Fruit fly (Drosophila melanogaster) whole organism, embryonic: ENCODE measurements around the gene Dbx.

Experiments
- Blimp-1 ChIP-seq: fragments of 200-800 bp; sonication (Bioruptor generic); optimal IDR thresholded peaks from 3 replicates; lab custom pipeline; 2018; ENCODE audit warnings: missing biosample characterization, missing genetic modification characterization, mild to moderate bottlenecking, moderate library complexity, missing genetic modification reagents
- C15 ChIP-seq: fragments of 200-800 bp; sonication (Bioruptor generic); IDR thresholded peaks from 3 replicates; pipeline ENCODE4 v1.3.6; 2022; ENCODE audit warnings: missing biosample characterization, missing genetic modification characterization
- CG10321 ChIP-seq: fragments of 200-800 bp; sonication (Bioruptor generic); IDR thresholded peaks from 2 replicates; pipeline ENCODE4 v1.3.6; 2022; ENCODE audit warnings: missing biosample characterization, missing genetic modification characterization
- CG11695 ChIP-seq: fragments of 200-800 bp; sonication (Bioruptor generic); IDR thresholded peaks from 3 replicates; pipeline ENCODE4 v1.3.6; 2022; ENCODE audit warnings: missing biosample characterization, missing genetic modification characterization
- CG15073 ChIP-seq: fragments of 200-800 bp; sonication (Bioruptor generic); optimal IDR thresholded peaks from 2 replicates; lab custom pipeline; 2016; ENCODE audit warnings: missing biosample characterization, missing genetic modification characterization
- CG16779 ChIP-seq: fragments of 200-800 bp; sonication (Bioruptor generic); IDR thresholded peaks from 2 replicates; pipeline ENCODE4 v1.3.6; 2022; ENCODE audit warnings: missing biosample characterization, missing genetic modification characterization
- CG2678 ChIP-seq: fragments of 200-800 bp; sonication (Bioruptor generic); optimal IDR thresholded peaks from 3 replicates; lab custom pipeline; 2019; ENCODE audit warnings: missing biosample characterization, mild to moderate bottlenecking, missing genetic modification characterization, moderate library complexity
- CG31224 ChIP-seq: fragments of 200-800 bp; sonication (Bioruptor generic); IDR thresholded peaks from 2 replicates; pipeline ENCODE4 v1.3.6; 2022; ENCODE audit warnings: missing biosample characterization, missing genetic modification characterization
- CG6765 ChIP-seq: fragments of 200-800 bp; sonication (Bioruptor generic); optimal IDR thresholded peaks from 3 replicates; lab custom pipeline; 2017; ENCODE audit warnings: missing biosample characterization, mild to moderate bottlenecking, missing genetic modification characterization
- CG7372 ChIP-seq: fragments of 200-800 bp; sonication (Bioruptor generic); IDR thresholded peaks from 2 replicates; pipeline ENCODE4 v1.3.6; 2022; ENCODE audit warnings: missing biosample characterization, missing genetic modification characterization
- CG8290 ChIP-seq, 3 experiments: fragments of 200-800 bp; sonication (Bioruptor generic); optimal IDR thresholded peaks; 2 replicates each; lab custom pipeline; 2016 to 2019; ENCODE audit warnings: missing biosample characterization in 3 of 3, missing genetic modification characterization in 3 of 3, mild to moderate bottlenecking in 2 of 3, moderate library complexity in 1 of 3
- CG8359 ChIP-seq: fragments of 200-800 bp; sonication (Bioruptor generic); optimal IDR thresholded peaks from 2 replicates; lab custom pipeline; 2017; ENCODE audit warnings: missing biosample characterization, mild to moderate bottlenecking, missing genetic modification characterization, borderline replicate concordance
- CG8944 ChIP-seq: fragments of 200-800 bp; sonication (Bioruptor generic); optimal IDR thresholded peaks from 3 replicates; lab custom pipeline; 2016; ENCODE audit warnings: missing biosample characterization, missing genetic modification characterization
- Dll ChIP-seq: fragments of 200-800 bp; sonication (Bioruptor generic); IDR thresholded peaks from 4 replicates; pipeline ENCODE4 v1.3.6; 2022; ENCODE audit warnings: missing biosample characterization, missing genetic modification characterization; ENCODE audit not compliant: partially characterized antibody
- Drgx ChIP-seq: fragments of 200-800 bp; sonication (Bioruptor generic); IDR thresholded peaks from 2 replicates; pipeline ENCODE4 v1.3.6; 2022; ENCODE audit warnings: missing biosample characterization, missing genetic modification characterization
- Ets65A ChIP-seq: fragments of 200-800 bp; sonication (Bioruptor generic); peaks from one replicate; lab custom pipeline; 2016; ENCODE audit warnings: missing biosample characterization, missing genetic modification characterization
- Hr3 ChIP-seq: fragments of 200-800 bp; sonication (Bioruptor generic); optimal IDR thresholded peaks from 3 replicates; lab custom pipeline; 2016; ENCODE audit warnings: missing biosample characterization, missing genetic modification characterization
- Med ChIP-seq: fragments of 200-800 bp; sonication (Bioruptor generic); peaks from one replicate; lab custom pipeline; 2016; ENCODE audit warnings: missing biosample characterization, missing genetic modification characterization, mild to moderate bottlenecking, inconsistent platforms, moderate library complexity
- NC2β ChIP-seq: fragments of 200-800 bp; sonication (Bioruptor generic); optimal IDR thresholded peaks from 2 replicates; lab custom pipeline; 2016; ENCODE audit warnings: missing biosample characterization, missing genetic modification characterization
- Oaz ChIP-seq: fragments of 200-800 bp; sonication (Bioruptor generic); IDR thresholded peaks from 2 replicates; pipeline ENCODE4 v1.3.6; 2022; ENCODE audit warnings: missing biosample characterization, missing genetic modification characterization
- Poxn ChIP-seq: fragments of 200-800 bp; sonication (Bioruptor generic); IDR thresholded peaks from 2 replicates; pipeline ENCODE4 v1.3.6; 2022; ENCODE audit warnings: missing biosample characterization, missing genetic modification characterization
- Sry-β ChIP-seq: fragments of 200-800 bp; sonication (Bioruptor generic); optimal IDR thresholded peaks from 2 replicates; lab custom pipeline; 2018; ENCODE audit warnings: missing biosample characterization, mild to moderate bottlenecking, missing genetic modification characterization, moderate library complexity
- ato ChIP-seq: fragments of 200-800 bp; sonication (Bioruptor generic); IDR thresholded peaks from 2 replicates; pipeline ENCODE4 v1.3.6; 2022; ENCODE audit warnings: missing biosample characterization, missing genetic modification characterization; ENCODE audit not compliant: partially characterized antibody
- bab2 ChIP-seq: fragments of 200-800 bp; sonication (Bioruptor generic); optimal IDR thresholded peaks from 2 replicates; lab custom pipeline; 2016; ENCODE audit warnings: missing biosample characterization, missing genetic modification characterization
- bigmax ChIP-seq: fragments of 200-800 bp; sonication (Bioruptor generic); optimal IDR thresholded peaks from 2 replicates; lab custom pipeline; 2018; ENCODE audit warnings: missing biosample characterization, mild to moderate bottlenecking, missing genetic modification characterization
- chif ChIP-seq, 2 experiments: fragments of 200-800 bp; sonication (Bioruptor generic); optimal IDR thresholded peaks; 3 replicates each; lab custom pipeline; 2016; ENCODE audit warnings: missing biosample characterization in 2 of 2, missing genetic modification characterization in 2 of 2
- dan ChIP-seq: fragments of 200-800 bp; sonication (Bioruptor generic); IDR thresholded peaks from 2 replicates; pipeline ENCODE4 v1.3.6; 2022; ENCODE audit warnings: missing biosample characterization, missing genetic modification characterization
- dpn ChIP-seq, 2 experiments: fragments of 200-800 bp; sonication (Bioruptor generic); optimal IDR thresholded peaks; 3 replicates each; lab custom pipeline; 2016; ENCODE audit warnings: missing biosample characterization in 2 of 2, missing genetic modification characterization in 2 of 2
- fd3F ChIP-seq: fragments of 200-800 bp; sonication (Bioruptor generic); optimal IDR thresholded peaks from 2 replicates; lab custom pipeline; 2018; ENCODE audit warnings: missing biosample characterization, mild to moderate bottlenecking, missing genetic modification characterization, moderate library complexity
- h ChIP-seq: fragments of >200 bp; optimal IDR thresholded peaks from 2 replicates; lab custom pipeline; 2017
- klu ChIP-seq: fragments of 200-800 bp; sonication (Bioruptor generic); IDR thresholded peaks from 2 replicates; pipeline ENCODE4 v1.3.6; 2022; ENCODE audit warnings: missing biosample characterization, missing genetic modification characterization
- knrl ChIP-seq: fragments of 200-800 bp; sonication (Bioruptor generic); IDR thresholded peaks from 3 replicates; pipeline ENCODE4 v1.3.6; 2022; ENCODE audit warnings: missing biosample characterization, missing genetic modification characterization; ENCODE audit not compliant: partially characterized antibody
- nmo ChIP-seq: fragments of 200-800 bp; sonication (Bioruptor generic); optimal IDR thresholded peaks from 2 replicates; lab custom pipeline; 2018; ENCODE audit warnings: missing biosample characterization, mild to moderate bottlenecking, missing genetic modification characterization, moderate library complexity
- otp ChIP-seq: fragments of 200-800 bp; sonication (Bioruptor generic); IDR thresholded peaks from 3 replicates; pipeline ENCODE4, ENCODE4 v1.3.6; 2022; ENCODE audit warnings: missing biosample characterization, missing genetic modification characterization
- pb ChIP-seq: fragments of 200-800 bp; sonication (Bioruptor generic); optimal IDR thresholded peaks from 3 replicates; lab custom pipeline; 2016; ENCODE audit warnings: missing biosample characterization, missing genetic modification characterization
- phol ChIP-seq: fragments of 200-800 bp; sonication (Bioruptor generic); optimal IDR thresholded peaks from 3 replicates; lab custom pipeline; 2018; ENCODE audit warnings: missing biosample characterization, mild to moderate bottlenecking, missing genetic modification characterization, moderate library complexity
- sens ChIP-seq: fragments of 200-800 bp; sonication (Bioruptor generic); peaks from one replicate; lab custom pipeline; 2016; ENCODE audit warnings: missing biosample characterization, missing genetic modification characterization
- sens-2 ChIP-seq: fragments of 200-800 bp; sonication (Bioruptor generic); IDR thresholded peaks from 2 replicates; pipeline ENCODE4 v1.3.6; 2022; ENCODE audit warnings: missing biosample characterization, missing genetic modification characterization
- sqz ChIP-seq: fragments of 200-800 bp; sonication (Bioruptor generic); optimal IDR thresholded peaks from 3 replicates; lab custom pipeline; 2018; ENCODE audit warnings: missing biosample characterization, mild to moderate bottlenecking, missing genetic modification characterization
- stwl ChIP-seq: fragments of 200-800 bp; sonication (Bioruptor generic); optimal IDR thresholded peaks from 3 replicates; lab custom pipeline; 2018; ENCODE audit warnings: missing biosample characterization, mild to moderate bottlenecking, missing genetic modification characterization, moderate library complexity
- vvl ChIP-seq: fragments of 200-800 bp; sonication (Bioruptor generic); IDR thresholded peaks from 2 replicates; pipeline ENCODE4 v1.3.6; 2022; ENCODE audit warnings: missing biosample characterization, missing genetic modification characterization
- z ChIP-seq: fragments of 200-800 bp; sonication (Bioruptor generic); IDR thresholded peaks from 3 replicates; pipeline ENCODE4 v1.3.6; 2022; ENCODE audit warnings: missing biosample characterization, missing genetic modification characterization

Gene Dbx

DNA sequence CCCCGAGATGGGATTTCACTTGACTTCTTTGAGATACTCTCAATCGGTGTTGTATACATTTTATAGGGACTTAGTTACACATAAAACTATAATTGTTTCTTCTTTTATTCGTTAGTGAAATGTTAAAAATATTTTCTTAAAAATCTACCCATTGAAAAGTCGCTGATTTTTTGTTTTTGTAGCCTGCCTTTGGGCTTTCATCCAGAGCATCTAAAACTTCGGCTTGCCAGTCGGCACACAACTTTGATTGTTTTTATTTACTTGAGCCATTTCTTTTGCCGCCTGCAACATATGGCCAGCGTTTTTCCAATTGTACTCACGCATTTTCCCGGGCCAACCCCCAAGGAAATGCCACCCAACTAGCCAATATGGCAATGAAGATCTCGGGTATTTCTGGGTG, 29.2 kb upstream of the Dbx start (continued):
- TF ChIP-seq CG15073 (GFP tag; lab: Kevin White, UChicago) (no peak), CG11695 (GFP tag; lab: Robert Waterston, UW) (no peak), CG31224 (no peak), CG7372 (no peak)

DNA sequence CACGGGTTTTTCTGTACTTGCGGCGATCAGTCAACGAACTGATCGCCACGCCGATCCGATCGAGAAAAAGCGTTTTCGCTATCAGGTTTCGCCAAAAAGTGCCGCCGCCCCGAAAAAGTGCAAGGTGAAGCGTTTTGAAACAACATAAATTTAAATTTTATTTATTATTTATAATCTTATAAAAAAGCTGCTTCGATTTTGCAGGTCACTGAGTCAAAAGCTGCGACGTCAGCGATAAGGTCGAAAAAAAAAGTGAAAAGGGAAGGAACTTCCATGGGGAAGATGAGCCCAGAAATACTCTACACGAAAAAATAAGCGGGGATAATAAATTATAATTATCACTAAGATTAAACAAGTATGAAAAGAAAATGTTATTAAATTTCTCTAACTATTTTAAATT, 23.4 kb upstream of the Dbx start:
- TF ChIP-seq Hr3 (no peak), Ets65A (GFP tag; lab: Kevin White, UChicago) (peak; percentile 0)
- TF ChIP-seq, all 482 proteins: peak for 1

DNA sequence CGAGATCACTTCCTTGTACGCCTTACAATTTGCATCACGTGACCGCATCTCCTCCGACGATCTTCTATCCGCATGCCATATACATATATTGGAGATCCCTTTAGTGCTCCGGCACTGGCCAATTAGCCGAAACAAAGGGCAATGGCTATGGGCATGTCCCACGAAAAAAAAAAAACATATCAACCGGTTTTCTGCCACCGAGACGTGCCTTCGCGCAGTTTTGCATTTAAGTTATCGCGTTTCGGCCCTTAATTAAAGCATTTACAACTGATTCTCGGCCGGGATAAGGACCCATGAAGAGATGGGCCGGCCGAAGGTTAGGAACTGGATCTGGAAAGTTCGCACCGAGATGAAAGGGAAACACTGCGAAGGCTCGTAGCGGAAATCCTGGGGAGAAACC, 21.5 kb upstream of the Dbx start:
- TF ChIP-seq knrl (GFP tag; lab: Robert Waterston, UW) (no peak), sqz (GFP tag; lab: Kevin White, UChicago) (no peak), phol (tag; lab: Kevin White, UChicago) (no peak), CG8944 (GFP tag; lab: Kevin White, UChicago) (no peak), stwl (tag; lab: Kevin White, UChicago) (no peak), klu (no peak), CG10321 (GFP tag; lab: Robert Waterston, UW) (no peak)

DNA sequence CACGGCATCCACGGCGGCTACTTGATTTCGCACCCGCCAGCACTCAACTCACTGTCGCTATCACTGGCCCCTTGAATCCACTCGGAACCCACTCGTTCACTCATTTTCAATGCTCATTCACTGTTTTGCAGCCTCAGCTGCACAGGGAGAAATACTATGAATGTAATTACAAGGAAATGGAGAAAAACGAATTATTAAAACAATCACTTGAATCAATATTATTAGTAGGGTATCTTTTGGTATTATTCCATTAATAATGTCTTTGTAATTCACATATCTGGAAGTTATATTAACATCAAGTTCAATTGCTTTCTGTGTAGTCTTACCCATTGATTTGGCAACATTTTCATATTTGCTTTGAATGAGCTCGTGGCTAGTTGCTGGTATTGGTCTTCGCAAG, 20.5 kb upstream of the Dbx start:
- no peak for TF ChIP-seq z
- TF ChIP-seq Sry-β = no peak
- TF ChIP-seq bab2 (GFP tag; lab: Kevin White, UChicago) = no peak
- TF ChIP-seq Drgx (GFP tag; lab: Robert Waterston, UW) = peak; percentile 93
- no peak for TF ChIP-seq dan (GFP tag; lab: Robert Waterston, UW)
- no peak for TF ChIP-seq nmo (GFP tag; lab: Kevin White, UChicago)
- TF ChIP-seq, all 482 proteins: peak for 1

DNA sequence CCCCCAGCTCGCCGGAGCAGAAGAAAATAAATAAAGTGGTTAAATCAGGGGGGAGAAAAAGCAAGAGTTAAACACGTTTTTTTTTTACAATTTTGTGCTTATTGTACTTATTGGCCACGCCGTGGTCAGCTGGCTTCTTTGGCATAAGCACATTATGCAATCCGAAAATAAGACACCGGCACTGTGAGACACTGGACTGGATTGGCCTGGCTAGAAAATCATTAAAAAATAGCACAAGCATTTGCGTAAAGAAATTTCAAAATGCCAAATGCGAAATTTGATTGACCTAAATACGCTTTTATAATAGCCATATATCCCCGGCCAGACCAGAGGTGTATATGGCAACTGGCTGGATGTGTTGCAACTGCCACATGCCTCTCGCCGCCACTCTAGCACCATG, 16.7 kb upstream of the Dbx start:
- TF ChIP-seq CG2678 (tag; lab: Kevin White, UChicago) (no peak), fd3F (GFP tag; lab: Kevin White, UChicago) (no peak)

DNA sequence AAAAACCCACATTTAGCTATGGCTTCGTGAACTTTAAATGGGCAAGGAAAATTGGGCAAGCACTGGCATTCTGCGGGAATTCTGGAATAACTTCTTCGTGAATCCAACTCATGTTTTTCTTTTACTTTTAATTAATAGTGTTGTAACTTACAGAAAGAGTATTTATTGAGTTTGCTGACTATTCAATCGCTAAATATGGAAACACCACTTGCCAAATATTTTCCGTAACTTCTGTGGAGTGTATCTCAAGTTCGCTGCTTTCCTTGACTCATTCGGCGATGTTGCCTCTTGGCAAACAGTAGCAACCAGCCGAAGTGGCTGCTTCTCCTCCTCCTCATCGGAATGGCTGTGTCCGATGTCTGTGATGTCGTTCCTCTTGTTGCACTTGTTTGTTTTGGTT, 15.8 kb upstream of the Dbx start:
- TF ChIP-seq vvl = no peak
- TF ChIP-seq Drgx (GFP tag; lab: Robert Waterston, UW) = peak; percentile 17; the same call in 1 of the 2 replicates
- TF ChIP-seq, all 482 proteins: peak for 1

DNA sequence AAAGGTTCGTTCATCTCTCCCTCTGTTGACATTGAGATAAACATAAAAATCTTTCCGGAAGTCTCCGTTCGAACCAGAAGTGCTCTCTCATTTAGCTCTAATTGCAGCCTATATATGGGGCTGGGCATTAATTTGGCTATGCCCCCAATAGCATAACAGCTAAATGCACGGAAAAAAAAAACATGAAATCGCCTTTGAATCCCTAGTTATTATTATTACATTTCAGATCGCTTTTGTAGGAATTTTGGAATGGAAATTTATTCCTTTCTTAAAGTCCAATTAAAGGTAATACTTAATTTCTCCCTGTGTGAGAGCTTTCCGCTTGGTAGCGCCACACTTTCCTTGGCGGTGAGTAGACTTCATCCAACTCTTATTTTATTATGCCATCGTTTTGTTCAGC, 14.9 kb upstream of the Dbx start:
- TF ChIP-seq Poxn (GFP tag; lab: Robert Waterston, UW) (no peak), sens (GFP tag; lab: Kevin White, UChicago) (peak; percentile 66), chif (GFP tag; optimal IDR thresholded peaks at IDR 0.05; lab: Kevin White, UChicago) (no peak), Dll (GFP tag; lab: Robert Waterston, UW) (no peak), Oaz (GFP tag; lab: Robert Waterston, UW) (no peak), CG6765 (GFP tag; lab: Kevin White, UChicago) (no peak), otp (GFP tag; lab: Robert Waterston, UW) (no peak), sens-2 (GFP tag; lab: Robert Waterston, UW) (no peak), C15 (no peak), NC2β (GFP tag; lab: Kevin White, UChicago) (no peak), CG16779 (no peak), ato (GFP tag; lab: Robert Waterston, UW) (no peak), h (lab: Kevin White, UChicago) (no peak), dpn (GFP tag; optimal IDR thresholded peaks at IDR 0.05; lab: Kevin White, UChicago) (no peak), bigmax (GFP tag; lab: Kevin White, UChicago) (no peak), pb (GFP tag; lab: Kevin White, UChicago) (no peak), CG8359 (no peak), Blimp-1 (GFP tag; lab: Kevin White, UChicago) (peak; percentile 23), CG8290 (GFP tag; optimal IDR thresholded peaks at IDR 0.05; lab: Kevin White, UChicago) (no peak), CG8290 (tag; optimal IDR thresholded peaks at IDR 0.05; lab: Kevin White, UChicago) (no peak), Med (GFP tag; lab: Kevin White, UChicago) (no peak)
